Worm (Caenorhabditis elegans) whole organism, young adult: Measurements from ENCODE around the gene gck-2.

Source experiments
- B0035.1 ChIP-seq: sonication (generic microtip); optimal IDR thresholded peaks from 2 replicates; lab custom pipeline; 2016; ENCODE audit warnings: missing genetic modification characterization, mild to moderate bottlenecking, missing compliant biosample characterization, missing genotype, missing genetic modification reagents
- B0261.1 ChIP-seq: sonication (generic microtip); optimal IDR thresholded peaks from 2 replicates; lab custom pipeline; 2016; ENCODE audit warnings: mild to moderate bottlenecking, missing genetic modification characterization, moderate library complexity, missing compliant biosample characterization
- K12H6.12 ChIP-seq: fragments of 200-800 bp; sonication (Bioruptor generic); optimal IDR thresholded peaks from 2 replicates; lab custom pipeline; 2018; ENCODE audit warnings: mild to moderate bottlenecking, missing genetic modification characterization, missing compliant biosample characterization
- Y79H2A.3 ChIP-seq: fragments of 200-800 bp; sonication (Bioruptor generic); conservative IDR thresholded peaks from 2 replicates; pipeline ENCODE4 v1.3.6; 2022; ENCODE audit warnings: missing genetic modification reagents, missing genetic modification characterization, missing compliant biosample characterization
- aptf-2 ChIP-seq: fragments of 200-800 bp; sonication (Bioruptor generic); conservative IDR thresholded peaks from 2 replicates; pipeline ENCODE4 v1.3.6; 2022; ENCODE audit warnings: missing genetic modification reagents, missing genetic modification characterization, missing compliant biosample characterization
- atf-7 ChIP-seq: sonication (generic microtip); optimal IDR thresholded peaks from 2 replicates; lab custom pipeline; 2017; ENCODE audit warnings: mild to moderate bottlenecking, missing genetic modification characterization, missing compliant biosample characterization
- bed-2 ChIP-seq: fragments of 200-800 bp; sonication (Bioruptor generic); IDR thresholded peaks from 2 replicates; pipeline ENCODE4 v1.3.6; 2022; ENCODE audit warnings: missing genetic modification reagents, missing genetic modification characterization, missing compliant biosample characterization
- cebp-1 ChIP-seq, 2 experiments: fragments of 200-800 bp in 1 of 2; sonication (Bioruptor generic) in 1 of 2; sonication (generic microtip) in 1 of 2; IDR thresholded peaks in 1 of 2; optimal IDR thresholded peaks in 1 of 2; 2 replicates each; pipeline versions ENCODE4 v1.3.6 to Lab custom; 2017 to 2022; ENCODE audit warnings: missing compliant biosample characterization in 2 of 2, missing genetic modification characterization in 2 of 2, mild to moderate bottlenecking in 1 of 2, missing genetic modification reagents in 1 of 2, moderate library complexity in 1 of 2
- cebp-2 ChIP-seq: fragments of 200-800 bp; sonication (Bioruptor generic); IDR thresholded peaks from 2 replicates; pipeline ENCODE4 v1.3.6; 2022; ENCODE audit warnings: missing genetic modification characterization, missing compliant biosample characterization
- ceh-27 ChIP-seq: fragments of 200-800 bp; sonication (Bioruptor generic); optimal IDR thresholded peaks from 2 replicates; lab custom pipeline; 2018; ENCODE audit warnings: mild to moderate bottlenecking, missing genetic modification characterization, moderate library complexity, missing compliant biosample characterization
- ceh-91 ChIP-seq: fragments of 200-800 bp; sonication (Bioruptor generic); IDR thresholded peaks from 2 replicates; pipeline ENCODE4 v1.3.6; 2022; ENCODE audit warnings: missing genetic modification reagents, missing genetic modification characterization, missing compliant biosample characterization
- chd-7 ChIP-seq: sonication (generic microtip); optimal IDR thresholded peaks from 2 replicates; lab custom pipeline; 2016; ENCODE audit warnings: mild to moderate bottlenecking, missing genetic modification characterization, moderate library complexity, missing compliant biosample characterization
- dpff-1 ChIP-seq: sonication (generic microtip); optimal IDR thresholded peaks from 2 replicates; lab custom pipeline; 2017; ENCODE audit warnings: mild to moderate bottlenecking, missing genetic modification characterization, missing compliant biosample characterization
- dpl-1 ChIP-seq: fragments of 150-350 bp; optimal IDR thresholded peaks from 2 replicates; lab custom pipeline; 2014; ENCODE audit warnings: missing biosample characterization, missing genetic modification reagents, missing genetic modification characterization
- efl-1 ChIP-seq: fragments of 150-350 bp; optimal IDR thresholded peaks from 2 replicates; lab custom pipeline; 2014; ENCODE audit warnings: missing biosample characterization, missing genetic modification reagents, missing genetic modification characterization
- egl-44 ChIP-seq: fragments of 200-800 bp; sonication (Bioruptor generic); IDR thresholded peaks from 2 replicates; pipeline ENCODE4 v1.3.6; 2022; ENCODE audit warnings: missing genetic modification reagents, missing genetic modification characterization, missing compliant biosample characterization
- hmg-20 ChIP-seq: fragments of 200-800 bp; sonication (Bioruptor generic); IDR thresholded peaks from 2 replicates; pipeline ENCODE4 v1.3.6; 2022; ENCODE audit warnings: missing genetic modification reagents, missing genetic modification characterization, missing compliant biosample characterization
- let-607 ChIP-seq, 2 experiments: fragments of 200-800 bp in 1 of 2; sonication (Bioruptor generic) in 1 of 2; sonication (generic microtip) in 1 of 2; optimal IDR thresholded peaks; 2 replicates each; lab custom pipeline; 2016 to 2018; ENCODE audit warnings: mild to moderate bottlenecking in 2 of 2, missing compliant biosample characterization in 2 of 2, missing genetic modification characterization in 2 of 2, moderate library complexity in 2 of 2, missing genotype in 1 of 2
- lin-26 ChIP-seq: fragments of 200-800 bp; sonication (Bioruptor generic); IDR thresholded peaks from 2 replicates; pipeline ENCODE4 v1.3.6; 2022; ENCODE audit warnings: missing genetic modification reagents, missing genetic modification characterization, missing compliant biosample characterization
- lin-35 ChIP-seq, 3 experiments: fragments of 150-350 bp in 2 of 3; sonication (generic microtip) in 1 of 3; optimal IDR thresholded peaks; 2 replicates each; lab custom pipeline; 2014 to 2018; ENCODE audit warnings: missing biosample characterization in 3 of 3, missing genetic modification characterization in 3 of 3, missing genetic modification reagents in 3 of 3
- lir-1 ChIP-seq: fragments of 200-800 bp; sonication (Bioruptor generic); conservative IDR thresholded peaks from 2 replicates; pipeline ENCODE4 v1.3.6; 2022; ENCODE audit warnings: missing genetic modification reagents, missing genetic modification characterization, missing compliant biosample characterization
- madf-6 ChIP-seq: fragments of 200-800 bp; sonication (Bioruptor generic); IDR thresholded peaks from 2 replicates; pipeline ENCODE4 v1.3.6; 2022; ENCODE audit warnings: missing genetic modification reagents, missing genetic modification characterization, missing compliant biosample characterization
- mel-28 ChIP-seq: sonication (generic microtip); optimal IDR thresholded peaks from 2 replicates; lab custom pipeline; 2016; ENCODE audit warnings: borderline replicate concordance, mild to moderate bottlenecking, missing genetic modification characterization, missing compliant biosample characterization
- pbrm-1 ChIP-seq: fragments of 200-800 bp; sonication (Bioruptor generic); IDR thresholded peaks from 2 replicates; pipeline ENCODE4 v1.3.6; 2022; ENCODE audit warnings: missing genetic modification reagents, missing genetic modification characterization, missing compliant biosample characterization
- snpc-1.1 ChIP-seq: sonication (generic microtip); optimal IDR thresholded peaks from 2 replicates; lab custom pipeline; 2017; ENCODE audit warnings: missing genetic modification characterization, mild to moderate bottlenecking, missing compliant biosample characterization, antibody characterized with exemption, moderate library complexity, missing genotype, missing genetic modification reagents; ENCODE audit not compliant: insufficient read depth
- snpc-3.4 ChIP-seq: sonication (generic microtip); optimal IDR thresholded peaks from 2 replicates; lab custom pipeline; 2017; ENCODE audit warnings: missing genetic modification characterization, mild to moderate bottlenecking, missing compliant biosample characterization, antibody characterized with exemption, moderate library complexity, missing genotype, missing genetic modification reagents
- somi-1 ChIP-seq: fragments of 200-800 bp; sonication (Bioruptor generic); optimal IDR thresholded peaks from 2 replicates; lab custom pipeline; 2018; ENCODE audit warnings: mild to moderate bottlenecking, missing genetic modification characterization, missing compliant biosample characterization
- ztf-26 ChIP-seq: sonication (generic microtip); optimal IDR thresholded peaks from 2 replicates; lab custom pipeline; 2017; ENCODE audit warnings: missing genetic modification characterization, missing compliant biosample characterization
- ztf-28 ChIP-seq: fragments of 200-800 bp; sonication (Bioruptor generic); IDR thresholded peaks from 2 replicates; pipeline ENCODE4 v1.3.6; 2022; ENCODE audit warnings: missing genetic modification reagents, missing genetic modification characterization, missing compliant biosample characterization
- ztf-3 ChIP-seq: fragments of 200-800 bp; sonication (Bioruptor generic); optimal IDR thresholded peaks from 2 replicates; lab custom pipeline; 2018; ENCODE audit warnings: mild to moderate bottlenecking, missing genetic modification characterization, missing compliant biosample characterization

gck-2 gene

DNA sequence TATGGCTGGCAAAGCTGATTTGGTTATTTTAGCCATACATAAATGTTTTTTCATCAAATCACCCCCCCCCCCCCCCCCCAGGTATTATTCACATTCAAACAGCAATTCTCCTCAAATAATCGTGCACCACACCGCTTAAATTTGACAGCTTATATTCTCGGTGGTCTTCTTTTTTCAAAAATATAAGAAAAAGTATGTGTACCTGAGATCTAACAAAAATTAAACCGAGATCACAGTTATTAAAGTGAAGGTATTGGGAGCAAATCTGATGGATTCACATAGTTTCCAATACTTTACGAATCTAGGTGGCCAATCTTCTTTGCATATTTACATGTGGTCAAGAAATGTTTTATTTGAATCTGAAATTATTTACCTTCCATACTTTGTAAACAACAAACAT is 12.3 kb downstream of the gck-2 start, which contains the start of gene ZC404.15:
ZC404.15 (plus strand) TSS at position 301 of the 400 bp plus-strand sequence.
- TF ChIP-seq aptf-2 (GFP tag; lab: Robert Waterston, UW) (no peak), B0035.1 (tag; lab: Kevin White, UChicago) (no peak), snpc-3.4 (tag; lab: Kevin White, UChicago) (no peak), ztf-26 (tag; lab: Kevin White, UChicago) (no peak), ztf-3 (GFP tag; lab: Kevin White, UChicago) (no peak)

DNA sequence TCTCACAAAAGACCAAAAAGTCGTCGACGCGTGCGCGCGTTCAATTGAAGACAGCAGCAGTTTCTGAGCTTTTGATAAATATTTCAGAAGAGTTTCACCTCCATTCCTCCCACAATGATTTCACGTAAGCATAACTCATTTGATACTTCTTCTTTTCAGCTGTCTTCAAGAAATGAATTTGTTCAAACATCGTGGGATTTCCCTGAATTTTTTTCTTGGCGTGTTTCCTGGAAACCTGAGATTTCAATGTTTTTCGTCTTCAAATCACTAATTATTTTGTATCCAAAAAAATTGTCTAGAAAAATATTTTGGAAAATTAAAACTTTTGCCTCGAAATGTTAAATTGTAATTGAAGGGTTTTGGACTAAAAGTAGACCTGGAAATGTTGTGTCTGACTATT is 14.0 kb downstream of the gck-2 start:
- TF ChIP-seq dpl-1 (GFP tag; lab: Kevin White, UChicago) (no peak), ceh-91 (GFP tag; lab: Robert Waterston, UW) (no peak), cebp-2 (no peak), ceh-27 (no peak), K12H6.12 (tag; lab: Kevin White, UChicago) (no peak), egl-44 (no peak)

DNA sequence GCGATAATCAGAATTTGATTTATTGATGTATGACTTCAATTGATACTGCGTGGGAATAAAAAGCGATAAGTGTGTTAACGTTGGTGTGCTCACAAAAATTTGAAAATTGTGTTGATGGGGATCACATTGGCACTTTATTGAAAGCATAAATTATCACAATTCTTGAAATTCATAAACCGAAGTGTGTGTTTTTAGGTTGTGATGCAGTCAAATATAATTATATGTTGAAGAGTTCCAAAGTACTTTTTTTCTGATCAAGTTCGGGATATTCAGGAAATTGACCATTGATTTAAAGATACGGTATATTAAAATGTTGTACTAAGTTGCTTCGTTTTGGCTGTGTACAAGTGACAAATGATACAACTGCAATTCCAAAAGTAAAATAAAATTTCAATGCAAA is 16.8 kb downstream of the gck-2 start, which contains the start of gene srh-28:
srh-28 (minus strand) TSS at position 101 of the 400 bp plus-strand sequence.
- no peak for TF ChIP-seq atf-7 (tag; lab: Kevin White, UChicago)
- no peak for TF ChIP-seq let-607 (tag; optimal IDR thresholded peaks at IDR 0.05; lab: Kevin White, UChicago)
- no peak for TF ChIP-seq snpc-1.1 (tag; lab: Kevin White, UChicago)
- no peak for TF ChIP-seq ztf-28 (GFP tag; lab: Robert Waterston, UW)
- TF ChIP-seq bed-2 (GFP tag; lab: Robert Waterston, UW) = no peak
- TF ChIP-seq cebp-2 = no peak
- TF ChIP-seq mel-28 (tag; lab: Kevin White, UChicago) = no peak
- no peak for TF ChIP-seq chd-7 (tag; lab: Kevin White, UChicago)
- TF ChIP-seq, all 124 proteins: peak for 0

DNA sequence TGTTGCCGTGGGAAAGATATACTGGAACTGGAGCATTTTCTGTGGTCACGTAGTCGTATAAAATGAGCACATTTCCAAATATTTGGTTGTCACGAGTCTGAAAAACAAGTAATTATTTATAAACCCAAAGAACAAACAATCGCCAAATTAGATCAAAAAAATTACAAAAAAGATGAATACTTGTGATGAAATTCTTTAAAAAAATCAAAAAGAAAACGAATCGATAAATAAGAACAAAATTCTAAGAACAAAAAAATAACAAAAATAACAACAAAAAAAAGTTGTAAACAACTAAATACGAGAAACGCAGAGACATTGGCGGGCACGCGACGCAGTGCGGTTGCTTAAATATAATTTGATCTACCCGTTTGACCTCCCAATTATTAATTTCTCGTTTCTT is 18.7 kb downstream of the gck-2 start, which contains the start of gene ZC404.16:
ZC404.16 (minus strand) TSS at position 101 of the 400 bp plus-strand sequence.
- no peak for TF ChIP-seq ceh-91 (GFP tag; lab: Robert Waterston, UW)
- TF ChIP-seq efl-1 (GFP tag; lab: Kevin White, UChicago) = peak; percentile 39
- peak; percentile 64 for TF ChIP-seq madf-6

DNA sequence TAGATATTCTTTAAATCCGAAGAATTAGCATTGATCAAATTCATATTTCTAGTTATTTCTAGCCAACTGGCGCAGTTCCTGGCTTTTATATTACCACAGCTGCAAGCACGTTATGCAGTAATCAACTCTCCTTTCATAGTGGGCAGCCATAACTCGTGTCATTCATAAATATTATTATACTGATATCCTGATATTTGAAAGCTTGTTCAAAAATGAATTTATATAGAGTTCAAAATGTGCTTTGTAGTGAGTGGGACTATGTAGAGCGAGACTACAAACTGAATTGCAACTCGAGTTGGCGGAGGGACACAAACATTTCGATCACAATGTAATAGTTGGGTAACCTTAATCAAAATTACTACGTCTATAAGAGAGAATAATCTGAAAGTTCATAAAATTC is 20.8 kb downstream of the gck-2 start, which contains the start of gene srh-30:
srh-30 (minus strand) TSS at position 101 of the 400 bp plus-strand sequence.
- TF ChIP-seq Y79H2A.3 (GFP tag; lab: Robert Waterston, UW) (no peak), somi-1 (GFP tag; lab: Kevin White, UChicago) (no peak), B0261.1 (no peak), lin-26 (GFP tag; lab: Robert Waterston, UW) (no peak), hmg-20 (GFP tag; lab: Robert Waterston, UW) (no peak), pbrm-1 (GFP tag; lab: Robert Waterston, UW) (no peak), lir-1 (GFP tag; lab: Robert Waterston, UW) (no peak), dpff-1 (no peak), cebp-1 (GFP tag; IDR thresholded peaks at IDR 0.05; lab: Robert Waterston, UW) (no peak), cebp-1 (tag; optimal IDR thresholded peaks at IDR 0.05; lab: Kevin White, UChicago) (no peak), cebp-2 (no peak), lin-35 (GFP tag; optimal IDR thresholded peaks at IDR 0.05; lab: Kevin White, UChicago) (no peak), ztf-26 (tag; lab: Kevin White, UChicago) (no peak)
